Fruit fly (Drosophila melanogaster) whole organism, embryonic: ENCODE data around the gene CG43897.

ENCODE experiments used
- Abd-B ChIP-seq: fragments of 200-800 bp; sonication (Bioruptor generic); optimal IDR thresholded peaks from 2 replicates; lab custom pipeline; 2018; ENCODE audit warnings: missing biosample characterization, mild to moderate bottlenecking, missing genetic modification characterization, moderate library complexity
- CG10431 ChIP-seq: fragments of 200-800 bp; sonication (Bioruptor generic); optimal IDR thresholded peaks from 3 replicates; lab custom pipeline; 2018; ENCODE audit warnings: missing biosample characterization, mild to moderate bottlenecking, missing genetic modification characterization
- CG11723 ChIP-seq: fragments of 200-800 bp; sonication (Bioruptor generic); optimal IDR thresholded peaks from 2 replicates; lab custom pipeline; 2017; ENCODE audit warnings: missing biosample characterization, mild to moderate bottlenecking, missing genetic modification characterization
- CG12659 ChIP-seq: fragments of 200-800 bp; sonication (Bioruptor generic); optimal IDR thresholded peaks from 3 replicates; lab custom pipeline; 2017; ENCODE audit warnings: mild to moderate bottlenecking, missing biosample characterization, missing genetic modification reagents, missing genetic modification characterization
- CG12942 ChIP-seq: fragments of 200-800 bp; sonication (Bioruptor generic); optimal IDR thresholded peaks from 3 replicates; lab custom pipeline; 2016; ENCODE audit warnings: missing biosample characterization, missing genetic modification characterization
- CG13296 ChIP-seq: fragments of 200-800 bp; sonication (Bioruptor generic); optimal IDR thresholded peaks from 3 replicates; lab custom pipeline; 2018; ENCODE audit warnings: missing biosample characterization, mild to moderate bottlenecking, missing genetic modification characterization
- CG13775 ChIP-seq: fragments of 200-800 bp; sonication (Bioruptor generic); optimal IDR thresholded peaks from 3 replicates; lab custom pipeline; 2017; ENCODE audit warnings: missing biosample characterization, mild to moderate bottlenecking, missing genetic modification characterization
- CG13894 ChIP-seq: fragments of 200-800 bp; sonication (Bioruptor generic); optimal IDR thresholded peaks from 3 replicates; lab custom pipeline; 2018; ENCODE audit warnings: missing biosample characterization, mild to moderate bottlenecking, missing genetic modification characterization, moderate library complexity
- CG15011 ChIP-seq: fragments of 200-800 bp; sonication (Bioruptor generic); optimal IDR thresholded peaks from 3 replicates; lab custom pipeline; 2018; ENCODE audit warnings: missing biosample characterization, mild to moderate bottlenecking, missing genetic modification characterization
- CG15696 ChIP-seq: fragments of 200-800 bp; sonication (Bioruptor generic); optimal IDR thresholded peaks from 2 replicates; lab custom pipeline; 2019; ENCODE audit warnings: missing biosample characterization, mild to moderate bottlenecking, missing genetic modification characterization, moderate library complexity
- CG16813 ChIP-seq: fragments of 200-800 bp; sonication (Bioruptor generic); IDR thresholded peaks from 3 replicates; pipeline ENCODE4 v1.3.6; 2022; ENCODE audit warnings: missing biosample characterization, missing genetic modification characterization; ENCODE audit not compliant: partially characterized antibody
- CG1792 ChIP-seq: fragments of 200-800 bp; sonication (Bioruptor generic); optimal IDR thresholded peaks from 2 replicates; lab custom pipeline; 2016; ENCODE audit warnings: missing biosample characterization, missing genetic modification characterization
- CG2199 ChIP-seq: fragments of 200-800 bp; sonication (Bioruptor generic); IDR thresholded peaks from 3 replicates; pipeline ENCODE4 v1.3.6; 2022; ENCODE audit warnings: missing biosample characterization, missing genetic modification characterization
- CG32532 ChIP-seq: fragments of 200-800 bp; sonication (Bioruptor generic); IDR thresholded peaks from 2 replicates; pipeline ENCODE4 v1.3.6; 2022; ENCODE audit warnings: missing biosample characterization, missing genetic modification characterization
- CG3726 ChIP-seq: fragments of 200-800 bp; sonication (Bioruptor generic); IDR thresholded peaks from 3 replicates; pipeline ENCODE4, ENCODE4 v1.3.6; 2022; ENCODE audit warnings: missing biosample characterization, missing genetic modification characterization
- CG4820 ChIP-seq: fragments of 200-800 bp; sonication (Bioruptor generic); optimal IDR thresholded peaks from 3 replicates; lab custom pipeline; 2016; ENCODE audit warnings: missing biosample characterization, missing genetic modification characterization
- CG5245 ChIP-seq: fragments of 200-800 bp; sonication (Bioruptor generic); optimal IDR thresholded peaks from 3 replicates; lab custom pipeline; 2016; ENCODE audit warnings: missing biosample characterization, missing genetic modification characterization
- CG7963 ChIP-seq: fragments of 200-800 bp; sonication (Bioruptor generic); IDR thresholded peaks from 3 replicates; pipeline ENCODE4 v1.3.6; 2022; ENCODE audit warnings: missing biosample characterization, missing genetic modification characterization; ENCODE audit not compliant: partially characterized antibody
- CG9932 ChIP-seq: fragments of 200-800 bp; sonication (Bioruptor generic); IDR thresholded peaks from 2 replicates; pipeline ENCODE4 v1.3.6; 2022; ENCODE audit warnings: missing biosample characterization, missing genetic modification characterization
- CkIIα-i1 ChIP-seq: fragments of 200-800 bp; sonication (Bioruptor generic); IDR thresholded peaks from 2 replicates; pipeline ENCODE4 v1.3.6; 2022; ENCODE audit warnings: missing biosample characterization, missing genetic modification characterization
- Ets65A ChIP-seq: fragments of 200-800 bp; sonication (Bioruptor generic); peaks from one replicate; lab custom pipeline; 2016; ENCODE audit warnings: missing biosample characterization, missing genetic modification characterization
- H15 ChIP-seq: fragments of 200-800 bp; sonication (Bioruptor generic); IDR thresholded peaks from 3 replicates; pipeline ENCODE4 v1.3.6; 2022; ENCODE audit warnings: missing biosample characterization, missing genetic modification characterization
- MESR4 ChIP-seq: fragments of 200-800 bp; sonication (Bioruptor generic); optimal IDR thresholded peaks from 2 replicates; lab custom pipeline; 2018; ENCODE audit warnings: missing biosample characterization, mild to moderate bottlenecking, missing genetic modification characterization, moderate library complexity
- Mad ChIP-seq: fragments of 200-800 bp; sonication (Bioruptor generic); optimal IDR thresholded peaks from 2 replicates; lab custom pipeline; 2016; ENCODE audit warnings: missing biosample characterization, missing genetic modification characterization
- NC2β ChIP-seq: fragments of 200-800 bp; sonication (Bioruptor generic); optimal IDR thresholded peaks from 2 replicates; lab custom pipeline; 2016; ENCODE audit warnings: missing biosample characterization, missing genetic modification characterization
- Nf-YC ChIP-seq: fragments of 200-800 bp; optimal IDR thresholded peaks from 3 replicates; lab custom pipeline; 2019; ENCODE audit warnings: missing biosample characterization, mild to moderate bottlenecking, missing genetic modification characterization, moderate library complexity
- Rfx ChIP-seq: fragments of 200-800 bp; sonication (Bioruptor generic); IDR thresholded peaks from 2 replicates; pipeline ENCODE4 v1.3.6; 2022; ENCODE audit warnings: missing biosample characterization, missing genetic modification characterization
- Scr ChIP-seq: fragments of 200-800 bp; sonication (Bioruptor generic); IDR thresholded peaks from 2 replicates; pipeline ENCODE4 v1.3.6; 2022; ENCODE audit warnings: missing biosample characterization, missing genetic modification characterization; ENCODE audit not compliant: partially characterized antibody
- amos ChIP-seq: fragments of 200-800 bp; sonication (Bioruptor generic); IDR thresholded peaks from 2 replicates; pipeline ENCODE4 v1.3.6; 2022; ENCODE audit warnings: missing biosample characterization, missing genetic modification characterization; ENCODE audit not compliant: partially characterized antibody
- bcd ChIP-seq: fragments of 200-800 bp; sonication (Bioruptor generic); optimal IDR thresholded peaks from 2 replicates; lab custom pipeline; 2017; ENCODE audit warnings: missing biosample characterization, mild to moderate bottlenecking, missing genetic modification characterization
- cg ChIP-seq: fragments of 200-800 bp; sonication (Bioruptor generic); optimal IDR thresholded peaks from 3 replicates; lab custom pipeline; 2019; ENCODE audit warnings: missing biosample characterization, mild to moderate bottlenecking, missing genetic modification characterization, moderate library complexity
- crol ChIP-seq: fragments of 200-800 bp; sonication (Bioruptor generic); IDR thresholded peaks from 2 replicates; pipeline ENCODE4 v1.3.6; 2022; ENCODE audit warnings: missing biosample characterization, missing genetic modification characterization
- fd3F ChIP-seq: fragments of 200-800 bp; sonication (Bioruptor generic); optimal IDR thresholded peaks from 2 replicates; lab custom pipeline; 2018; ENCODE audit warnings: missing biosample characterization, mild to moderate bottlenecking, missing genetic modification characterization, moderate library complexity
- fu2 ChIP-seq: fragments of 200-800 bp; sonication (Bioruptor generic); optimal IDR thresholded peaks from 2 replicates; lab custom pipeline; 2016; ENCODE audit warnings: missing biosample characterization, missing genetic modification characterization
- gcm2 ChIP-seq: fragments of 200-800 bp; sonication (Bioruptor generic); optimal IDR thresholded peaks from 2 replicates; lab custom pipeline; 2016; ENCODE audit warnings: missing biosample characterization, missing genetic modification characterization
- gfzf ChIP-seq: fragments of 200-800 bp; sonication (Bioruptor generic); optimal IDR thresholded peaks from 2 replicates; lab custom pipeline; 2016; ENCODE audit warnings: missing biosample characterization, mild to moderate bottlenecking, missing genetic modification characterization, moderate library complexity
- gsb-n ChIP-seq: fragments of 200-800 bp; sonication (Bioruptor generic); optimal IDR thresholded peaks from 3 replicates; lab custom pipeline; 2018; ENCODE audit warnings: missing biosample characterization, mild to moderate bottlenecking, missing genetic modification characterization
- jumu ChIP-seq: fragments of 200-800 bp; sonication (Bioruptor generic); optimal IDR thresholded peaks from 3 replicates; lab custom pipeline; 2016; ENCODE audit warnings: missing biosample characterization, missing genetic modification characterization
- knrl ChIP-seq: fragments of 200-800 bp; sonication (Bioruptor generic); IDR thresholded peaks from 3 replicates; pipeline ENCODE4 v1.3.6; 2022; ENCODE audit warnings: missing biosample characterization, missing genetic modification characterization; ENCODE audit not compliant: partially characterized antibody
- nerfin-2 ChIP-seq: fragments of 200-800 bp; sonication (Bioruptor generic); IDR thresholded peaks from 2 replicates; pipeline ENCODE4 v1.3.6; 2022; ENCODE audit warnings: missing biosample characterization, missing genetic modification characterization; ENCODE audit not compliant: partially characterized antibody
- slbo ChIP-seq: fragments of 200-800 bp; sonication (Bioruptor generic); IDR thresholded peaks from 2 replicates; pipeline ENCODE4 v1.3.6; 2022; ENCODE audit warnings: missing biosample characterization, missing genetic modification characterization
- sna ChIP-seq: fragments of 200-800 bp; sonication (Bioruptor generic); IDR thresholded peaks from 2 replicates; pipeline ENCODE4 v1.3.6; 2022; ENCODE audit warnings: missing biosample characterization, missing genetic modification characterization; ENCODE audit not compliant: partially characterized antibody
- tin ChIP-seq: fragments of 200-800 bp; sonication (Bioruptor generic); optimal IDR thresholded peaks from 3 replicates; lab custom pipeline; 2016; ENCODE audit warnings: missing biosample characterization, missing genetic modification characterization
- tll ChIP-seq, 2 experiments: fragments of 200-800 bp in 1 of 2; fragments of >200 bp in 1 of 2; sonication (Bioruptor generic) in 1 of 2; optimal IDR thresholded peaks; 2 replicates each; lab custom pipeline; 2017 to 2019; ENCODE audit warnings: missing biosample characterization in 2 of 2, missing genetic modification characterization in 2 of 2, mild to moderate bottlenecking in 1 of 2, moderate library complexity in 1 of 2
- trh ChIP-seq: fragments of 200-800 bp; sonication (Bioruptor generic); optimal IDR thresholded peaks from 2 replicates; lab custom pipeline; 2016; ENCODE audit warnings: missing biosample characterization, missing genetic modification characterization
- zen ChIP-seq: fragments of 200-800 bp; sonication (Bioruptor generic); optimal IDR thresholded peaks from 3 replicates; lab custom pipeline; 2018; ENCODE audit warnings: missing biosample characterization, mild to moderate bottlenecking, missing genetic modification characterization, moderate library complexity

Gene CG43897

DNA sequence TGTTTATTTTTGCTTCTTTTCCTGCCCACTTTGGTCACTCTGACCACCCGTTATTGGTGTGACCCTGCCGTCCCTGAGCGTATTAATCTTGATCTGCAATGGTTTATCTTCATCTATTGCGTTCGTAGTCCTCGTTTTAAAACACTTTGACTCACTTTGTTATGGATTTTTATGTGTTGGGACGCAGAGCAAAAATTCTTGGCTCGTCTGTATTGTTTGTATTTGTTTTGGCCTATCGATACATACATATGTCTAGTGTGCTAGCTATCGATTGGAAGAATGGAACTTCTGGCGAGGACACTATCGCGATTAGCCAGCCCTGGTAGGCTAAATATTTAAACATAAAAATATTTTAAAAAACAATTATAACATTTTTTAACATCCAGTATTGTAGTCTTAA lies 46.0 kb downstream of the CG43897 start, which contains the start of gene CG10809 (continued):
- TF ChIP-seq gsb-n (tag; lab: Kevin White, UChicago) (no peak), crol (GFP tag; lab: Robert Waterston, UW) (no peak), Scr (GFP tag; lab: Robert Waterston, UW) (peak; percentile 94), slbo (GFP tag; lab: Robert Waterston, UW) (peak; percentile 52; the same call in 1 of the 2 replicates), CG10431 (GFP tag; lab: Kevin White, UChicago) (no peak), fu2 (GFP tag; lab: Kevin White, UChicago) (peak; percentile 7), H15 (GFP tag; lab: Robert Waterston, UW) (no peak), NC2β (GFP tag; lab: Kevin White, UChicago) (peak; percentile 37), CG15696 (tag; lab: Kevin White, UChicago) (peak; percentile 42), CG5245 (GFP tag; lab: Kevin White, UChicago) (no peak), Abd-B (peak; percentile 21), CG16813 (peak; percentile 95), knrl (GFP tag; lab: Robert Waterston, UW) (peak; percentile 95), CG4820 (peak; percentile 19), jumu (peak; percentile 15), trh (GFP tag; lab: Kevin White, UChicago) (peak; percentile 38), CG12942 (peak; percentile 23), CkIIα-i1 (GFP tag; lab: Robert Waterston, UW) (no peak), tin (GFP tag; lab: Kevin White, UChicago) (peak; percentile 29), CG1792 (GFP tag; lab: Kevin White, UChicago) (peak; percentile 20), gfzf (peak; percentile 72), CG15011 (no peak), cg (peak; percentile 37), CG9932 (peak; percentile 72), Nf-YC (tag; lab: Kevin White, UChicago) (peak; percentile 50), tll (GFP tag; optimal IDR thresholded peaks at IDR 0.05; lab: Kevin White, UChicago) (no peak), CG11723 (no peak), gcm2 (no peak), Mad (GFP tag; lab: Kevin White, UChicago) (no peak), sna (GFP tag; lab: Robert Waterston, UW) (peak; percentile 88), CG2199 (GFP tag; lab: Robert Waterston, UW) (0 out of 3 replicates have a peak, but pooled peaks have one; percentile 33), MESR4 (GFP tag; lab: Kevin White, UChicago) (peak; percentile 81), CG7963 (GFP tag; lab: Robert Waterston, UW) (peak; percentile 89), CG13775 (GFP tag; lab: Kevin White, UChicago) (peak; percentile 19), amos (peak; percentile 96), Ets65A (peak; percentile 91), fd3F (GFP tag; lab: Kevin White, UChicago) (no peak), zen (tag; lab: Kevin White, UChicago) (peak; percentile 49), Rfx (GFP tag; lab: Robert Waterston, UW) (peak; percentile 72), bcd (peak; percentile 34), CG3726 (GFP tag; lab: Robert Waterston, UW) (no peak), CG32532 (GFP tag; lab: Robert Waterston, UW) (peak; percentile 48), CG13296 (GFP tag; lab: Kevin White, UChicago) (peak; percentile 39), CG13894 (peak; percentile 32), nerfin-2 (peak; percentile 73), CG12659 (peak; percentile 85)
- TF ChIP-seq, all 482 proteins: peak for 175
